Worm (Caenorhabditis elegans) whole organism, L4/young adult: ENCODE results near the gene fbxb-24.

Experiments used
- W03F9.2 ChIP-seq: fragments of 150-350 bp; optimal IDR thresholded peaks from 2 replicates; lab custom pipeline; 2014; ENCODE audit warnings: missing biosample characterization, missing genetic modification characterization
- him-1 ChIP-seq: sonication (generic microtip); optimal IDR thresholded peaks from 2 replicates; lab custom pipeline; 2016; ENCODE audit warnings: missing genotype, missing genetic modification reagents, missing genetic modification characterization, missing compliant biosample characterization

DNA sequence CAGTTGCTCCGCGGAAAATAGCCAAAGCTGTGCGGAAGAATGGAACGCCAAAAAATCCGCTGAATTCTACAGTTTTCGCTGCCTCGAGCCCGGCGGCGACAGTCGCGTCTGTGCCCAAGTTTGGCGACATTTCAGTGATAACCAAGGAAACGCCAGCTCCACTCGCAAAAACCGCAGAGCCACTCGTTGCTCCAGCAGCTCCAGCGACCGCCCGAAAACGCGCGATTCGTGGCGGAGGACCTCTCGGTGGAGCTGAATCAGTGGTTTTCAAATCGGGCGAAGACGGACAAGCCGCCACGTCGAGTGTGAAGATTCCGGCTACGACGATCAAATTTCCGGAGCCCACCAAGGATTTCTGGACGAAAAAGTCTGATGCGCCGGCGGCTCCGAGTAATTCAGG lies 7.5 kb downstream of the fbxb-24 start:
- TF ChIP-seq W03F9.2 (tag; lab: Kevin White, UChicago) = no peak
- TF ChIP-seq him-1 (tag; lab: Kevin White, UChicago) = no peak
